Worm (Caenorhabditis elegans) whole organism, early embryonic: ENCODE measurements around the gene cest-25.

Source experiments
- B0310.2 ChIP-seq: sonication (generic microtip); optimal IDR thresholded peaks from 2 replicates; lab custom pipeline; 2016; ENCODE audit warnings: mild to moderate bottlenecking, missing genetic modification characterization, missing compliant biosample characterization
- F13C5.2 ChIP-seq: sonication (generic microtip); optimal IDR thresholded peaks from 2 replicates; lab custom pipeline; 2017; ENCODE audit warnings: mild to moderate bottlenecking, missing genetic modification characterization, inconsistent platforms, missing compliant biosample characterization
- aly-1 ChIP-seq: sonication (generic microtip); optimal IDR thresholded peaks from 2 replicates; lab custom pipeline; 2016; ENCODE audit warnings: missing genetic modification characterization, missing compliant biosample characterization
- ama-1 ChIP-seq: fragments of 150-350 bp; optimal IDR thresholded peaks from 2 replicates; lab custom pipeline; 2014
- ceh-13 ChIP-seq: fragments of 200-800 bp; sonication (Bioruptor generic); optimal IDR thresholded peaks from 2 replicates; lab custom pipeline; 2018; ENCODE audit warnings: mild to moderate bottlenecking, missing genetic modification characterization, missing compliant biosample characterization
- ceh-36 ChIP-seq: sonication (generic microtip); optimal IDR thresholded peaks from 2 replicates; lab custom pipeline; 2016; ENCODE audit warnings: missing genetic modification characterization, inconsistent platforms, missing compliant biosample characterization
- ets-7 ChIP-seq: sonication (generic microtip); optimal IDR thresholded peaks from 2 replicates; lab custom pipeline; 2016; ENCODE audit warnings: missing genotype, missing genetic modification characterization, missing compliant biosample characterization
- flt-1 ChIP-seq: fragments of 200-800 bp; sonication (Bioruptor generic); IDR thresholded peaks from 2 replicates; pipeline ENCODE4 v1.3.6; 2022; ENCODE audit warnings: missing genetic modification characterization, missing compliant biosample characterization
- hmbx-1 ChIP-seq: sonication (generic microtip); optimal IDR thresholded peaks from 2 replicates; lab custom pipeline; 2016; ENCODE audit warnings: mild to moderate bottlenecking, missing genetic modification characterization, missing compliant biosample characterization
- hmg-4 ChIP-seq: fragments of 200-800 bp; sonication (Bioruptor generic); optimal IDR thresholded peaks from 2 replicates; lab custom pipeline; 2018; ENCODE audit warnings: mild to moderate bottlenecking, missing genetic modification characterization, missing compliant biosample characterization
- scrt-1 ChIP-seq: fragments of 200-800 bp; sonication (Bioruptor generic); IDR thresholded peaks from 2 replicates; pipeline ENCODE4 v1.3.6; 2022; ENCODE audit warnings: missing genetic modification characterization, missing compliant biosample characterization
- sea-1 ChIP-seq: fragments of 200-800 bp; sonication (Bioruptor generic); conservative IDR thresholded peaks from 2 replicates; pipeline ENCODE4 v1.3.6; 2022; ENCODE audit warnings: missing genetic modification characterization, missing compliant biosample characterization
- tra-4 ChIP-seq: sonication (generic microtip); optimal IDR thresholded peaks from 2 replicates; lab custom pipeline; 2017; ENCODE audit warnings: missing genetic modification characterization, missing compliant biosample characterization

DNA sequence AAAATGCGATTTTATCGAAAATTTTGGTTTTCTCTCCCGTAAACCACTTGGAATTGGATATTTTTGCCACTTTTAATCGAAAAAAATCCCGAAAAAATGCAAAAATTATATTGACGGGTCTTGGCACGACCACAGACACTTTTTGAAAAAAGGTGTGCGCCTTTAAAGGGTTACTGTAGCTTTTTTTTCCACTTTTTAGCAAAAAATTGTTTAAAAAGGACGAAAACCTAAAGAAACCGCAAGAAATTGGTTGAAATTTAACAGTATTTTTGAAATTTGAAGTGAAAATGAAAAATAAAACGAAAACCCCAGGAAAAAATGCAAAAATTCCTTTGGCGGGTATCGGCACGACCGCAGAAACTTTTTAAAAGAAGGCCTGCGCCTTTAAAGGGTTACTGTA lies 42.5 kb upstream of the cest-25 start:
- TF ChIP-seq sea-1 (GFP tag; lab: Robert Waterston, UW) (no peak), aly-1 (tag; lab: Kevin White, UChicago) (no peak), ama-1 (lab: Kevin White, UChicago) (no peak), F13C5.2 (no peak), hmg-4 (no peak), B0310.2 (no peak), flt-1 (GFP tag; lab: Robert Waterston, UW) (no peak), ceh-13 (GFP tag; lab: Kevin White, UChicago) (no peak), scrt-1 (GFP tag; lab: Robert Waterston, UW) (no peak), tra-4 (tag; lab: Kevin White, UChicago) (no peak), ceh-36 (tag; lab: Kevin White, UChicago) (no peak), ets-7 (tag; lab: Kevin White, UChicago) (no peak), hmbx-1 (tag; lab: Kevin White, UChicago) (no peak)
